Fruit fly (Drosophila melanogaster) whole organism, prepupa: ENCODE measurements around the gene TrpRS.

Experiments
- Blimp-1 ChIP-seq: fragments of 200-800 bp; sonication (Bioruptor generic); optimal IDR thresholded peaks from 3 replicates; lab custom pipeline; 2017; ENCODE audit warnings: missing biosample characterization, missing genetic modification characterization, mild to moderate bottlenecking, moderate library complexity, missing genetic modification reagents
- CG10631 ChIP-seq: fragments of 200-800 bp; sonication (Bioruptor generic); optimal IDR thresholded peaks from 2 replicates; lab custom pipeline; 2016; ENCODE audit warnings: missing biosample characterization, missing genetic modification characterization
- CG10669 ChIP-seq: fragments of 200-800 bp; sonication (Bioruptor generic); optimal IDR thresholded peaks from 3 replicates; lab custom pipeline; 2018; ENCODE audit warnings: missing biosample characterization, mild to moderate bottlenecking, missing genetic modification characterization, moderate library complexity
- CG11762 ChIP-seq: fragments of 200-800 bp; sonication (Bioruptor generic); optimal IDR thresholded peaks from 3 replicates; lab custom pipeline; 2016; ENCODE audit warnings: missing biosample characterization, missing genetic modification characterization; ENCODE audit not compliant: insufficient read depth
- CG15336 ChIP-seq: fragments of 200-800 bp; sonication (Bioruptor generic); IDR thresholded peaks from 2 replicates; pipeline ENCODE4 v1.3.6; 2022; ENCODE audit warnings: missing biosample characterization, missing genetic modification characterization
- CG16779 ChIP-seq: fragments of 200-800 bp; sonication (Bioruptor generic); optimal IDR thresholded peaks from 3 replicates; lab custom pipeline; 2017; ENCODE audit warnings: missing biosample characterization, mild to moderate bottlenecking, missing genetic modification characterization
- CG3032 ChIP-seq: fragments of 200-800 bp; optimal IDR thresholded peaks from 2 replicates; lab custom pipeline; 2019; ENCODE audit warnings: missing biosample characterization, mild to moderate bottlenecking, missing genetic modification characterization, moderate library complexity
- CG31627 ChIP-seq: fragments of 200-800 bp; sonication (Bioruptor generic); optimal IDR thresholded peaks from 3 replicates; lab custom pipeline; 2016; ENCODE audit warnings: missing biosample characterization, missing genetic modification characterization
- CG32006 ChIP-seq: fragments of 200-800 bp; sonication (Bioruptor generic); optimal IDR thresholded peaks from 3 replicates; lab custom pipeline; 2017; ENCODE audit warnings: missing biosample characterization, mild to moderate bottlenecking, missing genetic modification characterization
- CG3919 ChIP-seq: fragments of 200-800 bp; sonication (Bioruptor generic); optimal IDR thresholded peaks from 3 replicates; lab custom pipeline; 2016; ENCODE audit warnings: missing biosample characterization, missing genetic modification characterization
- CG4318 ChIP-seq: fragments of 200-800 bp; sonication (Bioruptor generic); optimal IDR thresholded peaks from 3 replicates; lab custom pipeline; 2017; ENCODE audit warnings: missing biosample characterization, mild to moderate bottlenecking, missing genetic modification characterization
- CG6163 ChIP-seq: fragments of 200-800 bp; sonication (Bioruptor generic); IDR thresholded peaks from 3 replicates; pipeline ENCODE4 v1.3.6; 2022; ENCODE audit warnings: missing biosample characterization, missing genetic modification characterization
- CG6808 ChIP-seq: fragments of 200-800 bp; sonication (Bioruptor generic); optimal IDR thresholded peaks from 3 replicates; lab custom pipeline; 2017; ENCODE audit warnings: missing biosample characterization, missing genetic modification characterization, mild to moderate bottlenecking, moderate library complexity, missing genetic modification reagents
- CG6854 ChIP-seq: fragments of 200-800 bp; sonication (Bioruptor generic); optimal IDR thresholded peaks from 2 replicates; lab custom pipeline; 2017; ENCODE audit warnings: missing biosample characterization, mild to moderate bottlenecking, missing genetic modification characterization
- CG7368 ChIP-seq: fragments of 200-800 bp; sonication (Bioruptor generic); optimal IDR thresholded peaks from 3 replicates; lab custom pipeline; 2016; ENCODE audit warnings: missing biosample characterization, missing genetic modification characterization
- CG8119 ChIP-seq: fragments of 200-800 bp; sonication (Bioruptor generic); IDR thresholded peaks from 3 replicates; pipeline ENCODE4 v1.3.6; 2022; ENCODE audit warnings: missing biosample characterization, missing genetic modification characterization
- CG8319 ChIP-seq: fragments of 200-800 bp; sonication (Bioruptor generic); optimal IDR thresholded peaks from 3 replicates; lab custom pipeline; 2016; ENCODE audit warnings: missing biosample characterization, missing genetic modification characterization
- CG8632 ChIP-seq: fragments of 200-800 bp; sonication (Bioruptor generic); optimal IDR thresholded peaks from 3 replicates; lab custom pipeline; 2016; ENCODE audit warnings: missing biosample characterization, missing genetic modification characterization
- CG9139 ChIP-seq: fragments of 200-800 bp; sonication (Bioruptor generic); optimal IDR thresholded peaks from 3 replicates; lab custom pipeline; 2017; ENCODE audit warnings: missing biosample characterization, mild to moderate bottlenecking, missing genetic modification characterization
- Eip78C ChIP-seq: fragments of 200-800 bp; sonication (Bioruptor generic); peaks from one replicate; lab custom pipeline; 2016; ENCODE audit warnings: missing biosample characterization, missing genetic modification characterization
- Ets21C ChIP-seq: fragments of 200-800 bp; sonication (Bioruptor generic); optimal IDR thresholded peaks from 3 replicates; lab custom pipeline; 2016; ENCODE audit warnings: missing biosample characterization, missing genetic modification characterization
- Ets96B ChIP-seq: fragments of 200-800 bp; optimal IDR thresholded peaks from 2 replicates; lab custom pipeline; 2019; ENCODE audit warnings: missing biosample characterization, mild to moderate bottlenecking, missing genetic modification characterization, moderate library complexity
- Hr38 ChIP-seq: sonication (Bioruptor generic); optimal IDR thresholded peaks from 2 replicates; lab custom pipeline; 2016; ENCODE audit warnings: missing biosample characterization, missing genetic modification characterization
- Hr4 ChIP-seq: fragments of 200-800 bp; sonication (Bioruptor generic); optimal IDR thresholded peaks from 3 replicates; lab custom pipeline; 2016; ENCODE audit warnings: missing biosample characterization, missing genetic modification characterization
- Lpt ChIP-seq: fragments of 200-800 bp; sonication (Bioruptor generic); optimal IDR thresholded peaks from 3 replicates; lab custom pipeline; 2016; ENCODE audit warnings: missing biosample characterization, missing genetic modification characterization
- OdsH ChIP-seq: fragments of 200-800 bp; sonication (Bioruptor generic); optimal IDR thresholded peaks from 3 replicates; lab custom pipeline; 2016; ENCODE audit warnings: missing biosample characterization, missing genetic modification characterization
- Smox ChIP-seq: fragments of 200-800 bp; sonication (Bioruptor generic); optimal IDR thresholded peaks from 3 replicates; lab custom pipeline; 2016; ENCODE audit warnings: missing biosample characterization, missing genetic modification characterization
- Sox102F ChIP-seq: fragments of 200-800 bp; sonication (Bioruptor generic); optimal IDR thresholded peaks from 2 replicates; lab custom pipeline; 2016; ENCODE audit warnings: missing biosample characterization, mild to moderate bottlenecking, missing genetic modification characterization
- Sox14 ChIP-seq: fragments of 200-800 bp; sonication (Bioruptor generic); optimal IDR thresholded peaks from 3 replicates; lab custom pipeline; 2016; ENCODE audit warnings: missing biosample characterization, missing genetic modification characterization
- Sox15 ChIP-seq: fragments of 200-800 bp; sonication (Bioruptor generic); optimal IDR thresholded peaks from 3 replicates; lab custom pipeline; 2016; ENCODE audit warnings: missing biosample characterization, missing genetic modification characterization
- achi ChIP-seq: fragments of 200-800 bp; sonication (Bioruptor generic); optimal IDR thresholded peaks from 3 replicates; lab custom pipeline; 2016; ENCODE audit warnings: missing biosample characterization, missing genetic modification characterization
- acj6 ChIP-seq: fragments of 200-800 bp; sonication (Bioruptor generic); optimal IDR thresholded peaks from 3 replicates; lab custom pipeline; 2016; ENCODE audit warnings: missing biosample characterization, missing genetic modification characterization
- cyc ChIP-seq: fragments of 200-800 bp; sonication (Bioruptor generic); optimal IDR thresholded peaks from 3 replicates; lab custom pipeline; 2016; ENCODE audit warnings: missing biosample characterization, missing genetic modification characterization
- dac ChIP-seq: fragments of 200-800 bp; sonication (Bioruptor generic); optimal IDR thresholded peaks from 2 replicates; lab custom pipeline; 2017; ENCODE audit warnings: missing biosample characterization, mild to moderate bottlenecking, missing genetic modification characterization
- dsx ChIP-seq: fragments of 200-800 bp; optimal IDR thresholded peaks from 3 replicates; lab custom pipeline; 2019; ENCODE audit warnings: missing biosample characterization, mild to moderate bottlenecking, missing genetic modification characterization, moderate library complexity; ENCODE audit not compliant: poor library complexity, severe bottlenecking
- esn ChIP-seq: fragments of 200-800 bp; sonication (Bioruptor generic); optimal IDR thresholded peaks from 2 replicates; lab custom pipeline; 2016; ENCODE audit warnings: missing biosample characterization, mild to moderate bottlenecking, missing genetic modification characterization, moderate library complexity
- fd59A ChIP-seq: fragments of 200-800 bp; sonication (Bioruptor generic); optimal IDR thresholded peaks from 2 replicates; lab custom pipeline; 2017; ENCODE audit warnings: missing biosample characterization, mild to moderate bottlenecking, missing genetic modification characterization, missing genetic modification reagents
- fd85E ChIP-seq: fragments of 200-800 bp; sonication (Bioruptor generic); optimal IDR thresholded peaks from 3 replicates; lab custom pipeline; 2016; ENCODE audit warnings: missing biosample characterization, missing genetic modification characterization
- fkh ChIP-seq: fragments of 200-800 bp; sonication (Bioruptor generic); optimal IDR thresholded peaks from 3 replicates; lab custom pipeline; 2017; ENCODE audit warnings: missing biosample characterization, mild to moderate bottlenecking, missing genetic modification characterization, moderate library complexity
- lz ChIP-seq: fragments of 200-800 bp; sonication (Bioruptor generic); optimal IDR thresholded peaks from 3 replicates; lab custom pipeline; 2016; ENCODE audit warnings: missing biosample characterization, missing genetic modification characterization
- net ChIP-seq: fragments of 200-800 bp; sonication (Bioruptor generic); optimal IDR thresholded peaks from 3 replicates; lab custom pipeline; 2016; ENCODE audit warnings: missing biosample characterization, missing genetic modification characterization
- pdm3 ChIP-seq: fragments of 200-800 bp; sonication (Bioruptor generic); optimal IDR thresholded peaks from 3 replicates; lab custom pipeline; 2016; ENCODE audit warnings: missing biosample characterization, missing genetic modification characterization
- spab ChIP-seq: fragments of 200-800 bp; sonication (Bioruptor generic); optimal IDR thresholded peaks from 2 replicates; lab custom pipeline; 2017; ENCODE audit warnings: missing biosample characterization, mild to moderate bottlenecking, missing genetic modification characterization, missing genetic modification reagents
- topi ChIP-seq: fragments of 200-800 bp; sonication (Bioruptor generic); optimal IDR thresholded peaks from 3 replicates; lab custom pipeline; 2016; ENCODE audit warnings: missing biosample characterization, missing genetic modification characterization

The TrpRS gene

dm6 chr3R:9250868-9251267 is 15.8 kb downstream of the TrpRS start (continued):
- peak; percentile 88 for TF ChIP-seq CG10631 (GFP tag; lab: Kevin White, UChicago)
- TF ChIP-seq acj6 (GFP tag; lab: Kevin White, UChicago): peak; percentile 88
- TF ChIP-seq spab (GFP tag; lab: Kevin White, UChicago): no peak
- peak; percentile 92 for TF ChIP-seq cyc (GFP tag; lab: Kevin White, UChicago)
- no peak for TF ChIP-seq fd59A
- TF ChIP-seq pdm3 (GFP tag; lab: Kevin White, UChicago): peak; percentile 87
- TF ChIP-seq CG7368: peak; percentile 72
- peak; percentile 79 for TF ChIP-seq dac (GFP tag; lab: Kevin White, UChicago)
- peak; percentile 56 for TF ChIP-seq CG6808
- TF ChIP-seq Hr38 (GFP tag; lab: Kevin White, UChicago): no peak
- TF ChIP-seq Sox14 (GFP tag; lab: Kevin White, UChicago): peak; percentile 89
- peak; percentile 71 for TF ChIP-seq CG3032 (tag; lab: Kevin White, UChicago)
- peak; percentile 91 for TF ChIP-seq CG15336
- TF ChIP-seq Ets96B (tag; lab: Kevin White, UChicago): peak; percentile 67
- peak; percentile 93 for TF ChIP-seq CG6163 (GFP tag; lab: Robert Waterston, UW)
- TF ChIP-seq CG16779 (tag; lab: Kevin White, UChicago): no peak

dm6 chr3R:9249736-9250044 is 17.0 kb downstream of the TrpRS start:
- TF ChIP-seq Eip78C (GFP tag; lab: Kevin White, UChicago) (peak; percentile 35), Blimp-1 (GFP tag; lab: Kevin White, UChicago) (peak; percentile 85), net (GFP tag; lab: Kevin White, UChicago) (no peak), acj6 (GFP tag; lab: Kevin White, UChicago) (no peak), CG10669 (GFP tag; lab: Kevin White, UChicago) (no peak)
- TF ChIP-seq, all 60 proteins: peak for 2

DNA sequence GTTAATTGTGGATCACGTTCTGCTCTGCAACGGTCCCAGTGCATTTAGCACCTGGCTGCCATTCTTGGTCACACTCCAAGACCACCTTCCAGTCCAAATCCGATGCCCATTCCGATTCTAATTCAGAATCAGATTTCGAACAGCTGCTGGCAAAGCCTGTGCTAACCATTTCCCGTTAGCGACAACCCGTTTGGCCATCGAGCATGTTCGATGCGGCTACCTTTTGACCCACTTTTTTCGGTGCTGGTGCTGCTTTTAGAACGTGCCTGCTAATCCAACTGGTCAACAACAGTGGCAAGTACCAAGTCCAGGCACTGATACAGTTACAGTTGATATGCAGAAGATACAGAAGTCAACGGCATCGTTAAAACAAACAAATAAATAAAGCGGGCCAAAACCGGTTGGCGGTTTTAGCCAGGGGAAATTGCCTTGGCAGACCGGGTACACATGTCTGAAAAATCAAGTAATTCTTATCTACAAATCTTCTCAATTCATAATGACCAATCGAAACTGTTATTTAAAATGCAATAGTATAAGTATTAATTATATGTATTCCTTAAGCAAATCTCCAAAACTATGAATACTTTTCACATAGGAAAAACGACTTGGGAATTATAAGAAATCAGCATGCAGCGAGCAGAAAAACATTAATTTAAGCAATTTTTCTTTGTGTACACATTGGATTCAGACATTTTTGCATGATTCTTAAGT is 17.5 kb downstream of the TrpRS start:
- TF ChIP-seq CG6808 (peak; percentile 46), OdsH (GFP tag; lab: Kevin White, UChicago) (peak; percentile 27), pdm3 (GFP tag; lab: Kevin White, UChicago) (peak; percentile 41), lz (peak; percentile 26), Lpt (peak; percentile 35), CG3919 (GFP tag; lab: Kevin White, UChicago) (peak; percentile 37), Smox (GFP tag; lab: Kevin White, UChicago) (peak; percentile 55), Ets21C (GFP tag; lab: Kevin White, UChicago) (peak; percentile 17), dsx (GFP tag; lab: Kevin White, UChicago) (peak; percentile 13), CG8632 (no peak), CG10669 (GFP tag; lab: Kevin White, UChicago) (no peak), CG9139 (GFP tag; lab: Kevin White, UChicago) (no peak), acj6 (GFP tag; lab: Kevin White, UChicago) (peak; percentile 33), Sox102F (GFP tag; lab: Kevin White, UChicago) (peak; percentile 56), fkh (no peak), CG31627 (GFP tag; lab: Kevin White, UChicago) (peak; percentile 15), CG11762 (no peak), CG15336 (0 out of 2 replicates have a peak, but pooled peaks have one; percentile 7), CG6854 (GFP tag; lab: Kevin White, UChicago) (peak; percentile 14), topi (peak; percentile 49), CG8319 (no peak), CG8119 (GFP tag; lab: Robert Waterston, UW) (peak; percentile 37; the same call in 1 of the 3 replicates), CG32006 (GFP tag; lab: Kevin White, UChicago) (peak; percentile 63), spab (GFP tag; lab: Kevin White, UChicago) (peak; percentile 21), Hr4 (no peak), fd85E (GFP tag; lab: Kevin White, UChicago) (no peak), Blimp-1 (GFP tag; lab: Kevin White, UChicago) (no peak), CG16779 (tag; lab: Kevin White, UChicago) (no peak), CG4318 (no peak), Hr38 (GFP tag; lab: Kevin White, UChicago) (no peak), esn (GFP tag; lab: Kevin White, UChicago) (peak; percentile 62), CG7368 (no peak), Eip78C (GFP tag; lab: Kevin White, UChicago) (peak; percentile 77), Sox15 (GFP tag; lab: Kevin White, UChicago) (no peak), cyc (GFP tag; lab: Kevin White, UChicago) (peak; percentile 30), net (GFP tag; lab: Kevin White, UChicago) (peak; percentile 15), achi (peak; percentile 7)
